Fruit fly (Drosophila melanogaster): ENCODE data around the gene CG7772.
A peak's percentile ranks its signal among the peaks of the same experiment; 100 is the strongest.

Gene CG7772

dm6 chrX:17910941-17911703, 4.1 kb upstream of the CG7772 start, which contains the start of gene CG6847 (continued):
- TF ChIP-seq abd-A (tag; optimal IDR thresholded peaks at IDR 0.05) = no peak
- no peak for TF ChIP-seq schlank (tag; optimal IDR thresholded peaks at IDR 0.05)
- no peak for TF ChIP-seq Trl (optimal IDR thresholded peaks at IDR 0.05)
- TF ChIP-seq Trl (GFP tag; optimal IDR thresholded peaks at IDR 0.05) = peak; percentile 12
- TF ChIP-seq Poxn (GFP tag; IDR thresholded peaks at IDR 0.05) = no peak
- TF ChIP-seq hkb (optimal IDR thresholded peaks at IDR 0.05) = no peak
- TF ChIP-seq hkb (GFP tag; IDR thresholded peaks at IDR 0.05) = peak; percentile 41; the same call in 1 of the 2 replicates
- peak; percentile 79 for TF ChIP-seq CG31441 (GFP tag; IDR thresholded peaks at IDR 0.05)
- TF ChIP-seq CG14860 (GFP tag; IDR thresholded peaks at IDR 0.05; ENCODE audit: partially characterized antibody) = no peak
- TF ChIP-seq pnt (GFP tag; optimal IDR thresholded peaks at IDR 0.05) = peak; percentile 16
- no peak for TF ChIP-seq Side (GFP tag; optimal IDR thresholded peaks at IDR 0.05)
- TF ChIP-seq lab (GFP tag; optimal IDR thresholded peaks at IDR 0.05) = peak; percentile 42
- TF ChIP-seq fru (optimal IDR thresholded peaks at IDR 0.05) = no peak
- no peak for TF ChIP-seq CTCF (GFP tag; optimal IDR thresholded peaks at IDR 0.05)
- TF ChIP-seq al (GFP tag; IDR thresholded peaks at IDR 0.05) = peak; percentile 45; the same call in 1 of the 2 replicates
- TF ChIP-seq CG7556 (GFP tag; optimal IDR thresholded peaks at IDR 0.05) = peak; percentile 93
- TF ChIP-seq Dp (GFP tag; optimal IDR thresholded peaks at IDR 0.05) = no peak
- no peak for TF ChIP-seq CG11085 (GFP tag; IDR thresholded peaks at IDR 0.05)
- 0 out of 3 replicates have a peak, but pooled peaks have one; percentile 47 for TF ChIP-seq ci (GFP tag; IDR thresholded peaks at IDR 0.05)
- TF ChIP-seq seq (GFP tag; IDR thresholded peaks at IDR 0.05) = no peak; the same call in 1 of the 2 replicates
- peak; percentile 17 for TF ChIP-seq D19B (GFP tag; optimal IDR thresholded peaks at IDR 0.05)
- no peak for TF ChIP-seq hb (GFP tag; IDR thresholded peaks at IDR 0.05; ENCODE audit: partially characterized antibody)
- peak; percentile 81 for TF ChIP-seq Hmr (GFP tag; optimal IDR thresholded peaks at IDR 0.05)
- TF ChIP-seq CG3065 (GFP tag; optimal IDR thresholded peaks at IDR 0.05) = no peak
- TF ChIP-seq NC2α (GFP tag; optimal IDR thresholded peaks at IDR 0.05) = no peak
- TF ChIP-seq CG5180 (GFP tag; optimal IDR thresholded peaks at IDR 0.05) = peak; percentile 24
- no peak for TF ChIP-seq gsb (GFP tag; IDR thresholded peaks at IDR 0.05)
- no peak for TF ChIP-seq her (GFP tag; optimal IDR thresholded peaks at IDR 0.05)
- TF ChIP-seq CG16863 (GFP tag; optimal IDR thresholded peaks at IDR 0.05) = peak; percentile 18
- TF ChIP-seq CG17829 (tag; optimal IDR thresholded peaks at IDR 0.05) = peak; percentile 69
- TF ChIP-seq CrebB (tag; optimal IDR thresholded peaks at IDR 0.05) = no peak
- TF ChIP-seq unpg (GFP tag; optimal IDR thresholded peaks at IDR 0.05) = peak; percentile 75
- peak in 1 of 2 experiments; percentile 90 for TF ChIP-seq Hr51 (GFP tag; optimal IDR thresholded peaks at IDR 0.05)
- no peak for TF ChIP-seq CG10565 (GFP tag; optimal IDR thresholded peaks at IDR 0.05)
- TF ChIP-seq CG9932 (GFP tag; IDR thresholded peaks at IDR 0.05) = peak; percentile 59
- no peak for TF ChIP-seq hbn (GFP tag; IDR thresholded peaks at IDR 0.05; ENCODE audit: partially characterized antibody)
- TF ChIP-seq CG33213 (GFP tag; optimal IDR thresholded peaks at IDR 0.05) = no peak
- TF ChIP-seq CG1602 (GFP tag; optimal IDR thresholded peaks at IDR 0.05) = peak; percentile 62
- no peak for TF ChIP-seq CG6654 (GFP tag; optimal IDR thresholded peaks at IDR 0.05)
- TF ChIP-seq BEAF-32 (GFP tag; optimal IDR thresholded peaks at IDR 0.05) = no peak
- TF ChIP-seq sna (GFP tag; IDR thresholded peaks at IDR 0.05; ENCODE audit: partially characterized antibody) = no peak
- no peak for TF ChIP-seq bigmax (GFP tag; optimal IDR thresholded peaks at IDR 0.05)
- TF ChIP-seq crc (GFP tag; optimal IDR thresholded peaks at IDR 0.05) = no peak
- TF ChIP-seq CG9727 (GFP tag; optimal IDR thresholded peaks at IDR 0.05) = peak; percentile 58
- TF ChIP-seq CG11723 (GFP tag; optimal IDR thresholded peaks at IDR 0.05) = peak; percentile 39
- no peak for TF ChIP-seq CG7963 (GFP tag; IDR thresholded peaks at IDR 0.05; ENCODE audit: partially characterized antibody)
- TF ChIP-seq sd (tag; optimal IDR thresholded peaks at IDR 0.05) = peak; percentile 51
- peak; percentile 65 for TF ChIP-seq CG13894 (tag; optimal IDR thresholded peaks at IDR 0.05)
- TF ChIP-seq CG14441 (GFP tag; IDR thresholded peaks at IDR 0.05) = peak; percentile 69
- peak; percentile 80 for TF ChIP-seq CG30403 (GFP tag; optimal IDR thresholded peaks at IDR 0.05)

Data from whole organism, embryonic.